Fruit fly (Drosophila melanogaster) whole organism, embryonic: Measurements from ENCODE around the gene mRpL10.

Experiments
- Ada2b ChIP-seq: fragments of 200-800 bp; sonication (Bioruptor generic); IDR thresholded peaks from 2 replicates; pipeline ENCODE4 v1.3.6; 2022; ENCODE audit warnings: missing biosample characterization, missing genetic modification characterization
- Atf3 ChIP-seq: fragments of 200-800 bp; sonication (Bioruptor generic); optimal IDR thresholded peaks from 3 replicates; lab custom pipeline; 2016; ENCODE audit warnings: missing biosample characterization, missing genetic modification characterization
- CG11723 ChIP-seq: fragments of 200-800 bp; sonication (Bioruptor generic); optimal IDR thresholded peaks from 2 replicates; lab custom pipeline; 2017; ENCODE audit warnings: missing biosample characterization, mild to moderate bottlenecking, missing genetic modification characterization
- CG12659 ChIP-seq: fragments of 200-800 bp; sonication (Bioruptor generic); optimal IDR thresholded peaks from 3 replicates; lab custom pipeline; 2017; ENCODE audit warnings: mild to moderate bottlenecking, missing biosample characterization, missing genetic modification reagents, missing genetic modification characterization
- CG12769 ChIP-seq: fragments of 200-800 bp; sonication (Bioruptor generic); optimal IDR thresholded peaks from 2 replicates; lab custom pipeline; 2019; ENCODE audit warnings: missing biosample characterization, mild to moderate bottlenecking, missing genetic modification characterization, moderate library complexity
- CG15073 ChIP-seq: fragments of 200-800 bp; sonication (Bioruptor generic); optimal IDR thresholded peaks from 2 replicates; lab custom pipeline; 2016; ENCODE audit warnings: missing biosample characterization, missing genetic modification characterization
- CG16863 ChIP-seq: fragments of 200-800 bp; sonication (Bioruptor generic); optimal IDR thresholded peaks from 3 replicates; lab custom pipeline; 2016; ENCODE audit warnings: missing biosample characterization, missing genetic modification characterization
- CG17912 ChIP-seq: fragments of 200-800 bp; sonication (Bioruptor generic); optimal IDR thresholded peaks from 2 replicates; lab custom pipeline; 2018; ENCODE audit warnings: missing biosample characterization, mild to moderate bottlenecking, missing genetic modification characterization
- CG2875 ChIP-seq: fragments of 200-800 bp; sonication (Bioruptor generic); optimal IDR thresholded peaks from 2 replicates; lab custom pipeline; 2017; ENCODE audit warnings: missing biosample characterization, mild to moderate bottlenecking, missing genetic modification characterization, missing genetic modification reagents
- CG34422 ChIP-seq: fragments of 200-800 bp; sonication (Bioruptor generic); IDR thresholded peaks from 3 replicates; pipeline ENCODE4 v1.3.6; 2022; ENCODE audit warnings: missing biosample characterization, missing genetic modification characterization
- CG3847 ChIP-seq: fragments of 200-800 bp; sonication (Bioruptor generic); IDR thresholded peaks from 2 replicates; pipeline ENCODE4 v1.3.6; 2022; ENCODE audit warnings: missing biosample characterization, missing genetic modification characterization
- CG4707 ChIP-seq: fragments of 200-800 bp; sonication (Bioruptor generic); optimal IDR thresholded peaks from 2 replicates; lab custom pipeline; 2018; ENCODE audit warnings: missing biosample characterization, mild to moderate bottlenecking, missing genetic modification characterization, moderate library complexity
- CG5245 ChIP-seq: fragments of 200-800 bp; sonication (Bioruptor generic); optimal IDR thresholded peaks from 3 replicates; lab custom pipeline; 2016; ENCODE audit warnings: missing biosample characterization, missing genetic modification characterization
- CG9797 ChIP-seq: fragments of 200-800 bp; sonication (Bioruptor generic); optimal IDR thresholded peaks from 3 replicates; lab custom pipeline; 2018; ENCODE audit warnings: missing biosample characterization, mild to moderate bottlenecking, missing genetic modification characterization
- CTCF ChIP-seq: fragments of 200-800 bp; sonication (Bioruptor generic); optimal IDR thresholded peaks from 2 replicates; lab custom pipeline; 2017; ENCODE audit warnings: missing biosample characterization, mild to moderate bottlenecking, missing genetic modification characterization, moderate library complexity
- Deaf1 ChIP-seq: fragments of 200-800 bp; optimal IDR thresholded peaks from 3 replicates; lab custom pipeline; 2019; ENCODE audit warnings: missing biosample characterization, mild to moderate bottlenecking, missing genetic modification characterization, moderate library complexity
- Dref ChIP-seq: fragments of 200-800 bp; sonication (Bioruptor generic); IDR thresholded peaks from 2 replicates; pipeline ENCODE4 v1.3.6; 2022; ENCODE audit warnings: missing biosample characterization, missing genetic modification characterization
- E2f2 ChIP-seq: fragments of 200-800 bp; sonication (Bioruptor generic); IDR thresholded peaks from 2 replicates; pipeline ENCODE4 v1.3.6; 2022; ENCODE audit warnings: missing biosample characterization, missing genetic modification characterization
- ERR ChIP-seq: fragments of 200-800 bp; sonication (Bioruptor generic); optimal IDR thresholded peaks from 2 replicates; lab custom pipeline; 2016; ENCODE audit warnings: missing biosample characterization, missing genetic modification characterization
- Hmr ChIP-seq: fragments of 200-800 bp; sonication (Bioruptor generic); optimal IDR thresholded peaks from 3 replicates; lab custom pipeline; 2017; ENCODE audit warnings: mild to moderate bottlenecking, missing biosample characterization, missing genetic modification reagents, missing genetic modification characterization
- Hsf ChIP-seq: fragments of 200-800 bp; sonication (Bioruptor generic); optimal IDR thresholded peaks from 3 replicates; lab custom pipeline; 2016; ENCODE audit warnings: missing biosample characterization, missing genetic modification characterization
- Lpt ChIP-seq: fragments of >200 bp; optimal IDR thresholded peaks from 2 replicates; lab custom pipeline; 2018; ENCODE audit warnings: missing biosample characterization, missing genetic modification characterization
- Mes4 ChIP-seq: fragments of 200-800 bp; sonication (Bioruptor generic); optimal IDR thresholded peaks from 2 replicates; lab custom pipeline; 2016; ENCODE audit warnings: missing biosample characterization, missing genetic modification characterization
- NC2α ChIP-seq: fragments of 200-800 bp; sonication (Bioruptor generic); optimal IDR thresholded peaks from 2 replicates; lab custom pipeline; 2016; ENCODE audit warnings: missing biosample characterization, missing genetic modification characterization
- NFAT ChIP-seq: fragments of 200-800 bp; sonication (Bioruptor generic); IDR thresholded peaks from 2 replicates; pipeline ENCODE4 v1.3.6; 2022; ENCODE audit warnings: missing biosample characterization, missing genetic modification characterization
- Opbp ChIP-seq: fragments of 200-800 bp; sonication (Bioruptor generic); IDR thresholded peaks from 3 replicates; pipeline ENCODE4 v1.3.6; 2022; ENCODE audit warnings: missing biosample characterization, missing genetic modification characterization; ENCODE audit not compliant: partially characterized antibody
- Side ChIP-seq: fragments of 200-800 bp; sonication (Bioruptor generic); optimal IDR thresholded peaks from 2 replicates; lab custom pipeline; 2016; ENCODE audit warnings: missing biosample characterization, missing genetic modification characterization
- Six4 ChIP-seq: fragments of 200-800 bp; sonication (Bioruptor generic); optimal IDR thresholded peaks from 2 replicates; lab custom pipeline; 2016; ENCODE audit warnings: missing biosample characterization, missing genetic modification characterization
- Sox102F ChIP-seq: fragments of 200-800 bp; sonication (Bioruptor generic); optimal IDR thresholded peaks from 2 replicates; lab custom pipeline; 2018; ENCODE audit warnings: missing biosample characterization, mild to moderate bottlenecking, missing genetic modification characterization, moderate library complexity
- ac ChIP-seq: fragments of 200-800 bp; sonication (Bioruptor generic); optimal IDR thresholded peaks from 3 replicates; lab custom pipeline; 2017; ENCODE audit warnings: missing biosample characterization, mild to moderate bottlenecking, missing genetic modification characterization
- al ChIP-seq: fragments of 200-800 bp; sonication (Bioruptor generic); IDR thresholded peaks from 2 replicates; pipeline ENCODE4 v1.3.6; 2022; ENCODE audit warnings: missing biosample characterization, missing genetic modification characterization
- ap ChIP-seq: fragments of 200-800 bp; sonication (Bioruptor generic); IDR thresholded peaks from 2 replicates; pipeline ENCODE4 v1.3.6; 2022; ENCODE audit warnings: missing biosample characterization, missing genetic modification characterization
- bbx ChIP-seq: fragments of 200-800 bp; sonication (Bioruptor generic); IDR thresholded peaks from 2 replicates; pipeline ENCODE4 v1.3.6; 2022; ENCODE audit warnings: missing biosample characterization, missing genetic modification characterization; ENCODE audit not compliant: partially characterized antibody
- cg ChIP-seq: fragments of 200-800 bp; sonication (Bioruptor generic); optimal IDR thresholded peaks from 3 replicates; lab custom pipeline; 2019; ENCODE audit warnings: missing biosample characterization, mild to moderate bottlenecking, missing genetic modification characterization, moderate library complexity
- croc ChIP-seq: fragments of 200-800 bp; sonication (Bioruptor generic); conservative IDR thresholded peaks from 3 replicates; pipeline ENCODE4 v1.3.6; 2022; ENCODE audit warnings: missing biosample characterization, missing genetic modification characterization
- danr ChIP-seq: fragments of 200-800 bp; sonication (Bioruptor generic); IDR thresholded peaks from 2 replicates; pipeline ENCODE4 v1.3.6; 2022; ENCODE audit warnings: missing biosample characterization, missing genetic modification characterization
- disco-r ChIP-seq: fragments of 200-800 bp; sonication (Bioruptor generic); optimal IDR thresholded peaks from 2 replicates; lab custom pipeline; 2016; ENCODE audit warnings: missing biosample characterization, missing genetic modification characterization
- dm ChIP-seq: fragments of 200-800 bp; sonication (Bioruptor generic); optimal IDR thresholded peaks from 3 replicates; lab custom pipeline; 2016; ENCODE audit warnings: missing biosample characterization, missing genetic modification characterization
- ems ChIP-seq: fragments of 200-800 bp; sonication (Bioruptor generic); optimal IDR thresholded peaks from 3 replicates; lab custom pipeline; 2016; ENCODE audit warnings: missing biosample characterization, missing genetic modification characterization
- gsb ChIP-seq: fragments of 200-800 bp; sonication (Bioruptor generic); IDR thresholded peaks from 2 replicates; pipeline ENCODE4 v1.3.6; 2022; ENCODE audit warnings: missing biosample characterization, missing genetic modification characterization
- jigr1 ChIP-seq: fragments of 200-800 bp; sonication (Bioruptor generic); IDR thresholded peaks from 3 replicates; pipeline ENCODE4 v1.3.6; 2022; ENCODE audit warnings: missing biosample characterization, missing genetic modification characterization
- jumu ChIP-seq: fragments of 200-800 bp; sonication (Bioruptor generic); optimal IDR thresholded peaks from 3 replicates; lab custom pipeline; 2016; ENCODE audit warnings: missing biosample characterization, missing genetic modification characterization
- org-1 ChIP-seq: fragments of 200-800 bp; sonication (Bioruptor generic); optimal IDR thresholded peaks from 2 replicates; lab custom pipeline; 2017; ENCODE audit warnings: missing biosample characterization, missing genetic modification characterization
- pros ChIP-seq: fragments of 200-800 bp; sonication (Bioruptor generic); optimal IDR thresholded peaks from 3 replicates; lab custom pipeline; 2019; ENCODE audit warnings: missing biosample characterization, mild to moderate bottlenecking, missing genetic modification characterization, moderate library complexity
- psq ChIP-seq: fragments of 200-800 bp; sonication (Bioruptor generic); optimal IDR thresholded peaks from 2 replicates; lab custom pipeline; 2017; ENCODE audit warnings: missing biosample characterization, missing genetic modification characterization
- scrt ChIP-seq: fragments of 200-800 bp; sonication (Bioruptor generic); optimal IDR thresholded peaks from 2 replicates; lab custom pipeline; 2018; ENCODE audit warnings: missing biosample characterization, mild to moderate bottlenecking, missing genetic modification characterization, moderate library complexity
- sqz ChIP-seq: fragments of 200-800 bp; sonication (Bioruptor generic); optimal IDR thresholded peaks from 3 replicates; lab custom pipeline; 2018; ENCODE audit warnings: missing biosample characterization, mild to moderate bottlenecking, missing genetic modification characterization
- sr ChIP-seq: fragments of 200-800 bp; sonication (Bioruptor generic); IDR thresholded peaks from 3 replicates; pipeline ENCODE4 v1.3.6; 2022; ENCODE audit warnings: missing biosample characterization, missing genetic modification characterization
- stc ChIP-seq: fragments of 200-800 bp; sonication (Bioruptor generic); IDR thresholded peaks from 2 replicates; pipeline ENCODE4 v1.3.6; 2022; ENCODE audit warnings: missing biosample characterization, missing genetic modification characterization
- tio ChIP-seq: fragments of 200-800 bp; sonication (Bioruptor generic); optimal IDR thresholded peaks from 2 replicates; lab custom pipeline; 2017; ENCODE audit warnings: missing biosample characterization, missing genetic modification characterization, inconsistent platforms
- unc-4 ChIP-seq: fragments of 200-800 bp; sonication (Bioruptor generic); IDR thresholded peaks from 2 replicates; pipeline ENCODE4 v1.3.6; 2022; ENCODE audit warnings: missing biosample characterization, missing genetic modification characterization; ENCODE audit not compliant: partially characterized antibody
- zen2 ChIP-seq: fragments of 200-800 bp; sonication (Bioruptor generic); IDR thresholded peaks from 3 replicates; pipeline ENCODE4 v1.3.6; 2022; ENCODE audit warnings: missing biosample characterization, missing genetic modification characterization; ENCODE audit not compliant: partially characterized antibody

Gene mRpL10

dm6 chr2L:207129-207813, 3.7 kb downstream of the mRpL10 start, which contains the start of the genes Tbc1d15-17 and CG11617 (continued):
- no peak for TF ChIP-seq ems (GFP tag; lab: Kevin White, UChicago)
- TF ChIP-seq zen2 (GFP tag; lab: Robert Waterston, UW) = no peak
- TF ChIP-seq NC2α (GFP tag; lab: Kevin White, UChicago) = no peak
- no peak for TF ChIP-seq scrt (GFP tag; lab: Kevin White, UChicago)
- TF ChIP-seq Hmr (GFP tag; lab: Kevin White, UChicago) = peak; percentile 69
- peak; percentile 27 for TF ChIP-seq disco-r (GFP tag; lab: Kevin White, UChicago)
- TF ChIP-seq al (GFP tag; lab: Robert Waterston, UW) = no peak
- TF ChIP-seq org-1 (GFP tag; lab: Kevin White, UChicago) = no peak
- TF ChIP-seq pros = no peak
- no peak for TF ChIP-seq Hsf (GFP tag; lab: Kevin White, UChicago)
- no peak for TF ChIP-seq Deaf1 (tag; lab: Kevin White, UChicago)
- TF ChIP-seq sqz (GFP tag; lab: Kevin White, UChicago) = no peak
- TF ChIP-seq stc (GFP tag; lab: Robert Waterston, UW) = no peak
- TF ChIP-seq Sox102F (GFP tag; lab: Kevin White, UChicago) = no peak
- TF ChIP-seq psq (GFP tag; lab: Kevin White, UChicago) = no peak
- TF ChIP-seq CG15073 (GFP tag; lab: Kevin White, UChicago) = no peak
- no peak for TF ChIP-seq sr (GFP tag; lab: Robert Waterston, UW)
- no peak for TF ChIP-seq CG5245 (GFP tag; lab: Kevin White, UChicago)
- TF ChIP-seq E2f2 (GFP tag; lab: Robert Waterston, UW) = peak; percentile 62
- TF ChIP-seq Opbp (GFP tag; lab: Robert Waterston, UW) = peak; percentile 60
- no peak for TF ChIP-seq gsb (GFP tag; lab: Robert Waterston, UW)
- no peak for TF ChIP-seq tio
- TF ChIP-seq Dref (GFP tag; lab: Robert Waterston, UW) = peak; percentile 46
- TF ChIP-seq CG2875 (GFP tag; lab: Kevin White, UChicago) = no peak
- no peak for TF ChIP-seq CG17912 (GFP tag; lab: Kevin White, UChicago)
- peak; percentile 88 for TF ChIP-seq CG3847 (GFP tag; lab: Robert Waterston, UW)
- TF ChIP-seq danr (GFP tag; lab: Robert Waterston, UW) = no peak
- no peak for TF ChIP-seq Side (GFP tag; lab: Kevin White, UChicago)
- TF ChIP-seq CG9797 (GFP tag; lab: Kevin White, UChicago) = peak; percentile 80
- no peak for TF ChIP-seq jumu (GFP tag; lab: Kevin White, UChicago)
- TF ChIP-seq CG11723 (GFP tag; lab: Kevin White, UChicago) = no peak
- TF ChIP-seq cg = no peak
- peak; percentile 64; the same call in 1 of the 3 replicates for TF ChIP-seq CG34422 (GFP tag; lab: Robert Waterston, UW)
- TF ChIP-seq unc-4 (GFP tag; lab: Robert Waterston, UW) = peak; percentile 56
- no peak for TF ChIP-seq Lpt (GFP tag; lab: Kevin White, UChicago)
- TF ChIP-seq Mes4 (GFP tag; lab: Kevin White, UChicago) = no peak
- no peak for TF ChIP-seq Six4 (GFP tag; lab: Kevin White, UChicago)
- TF ChIP-seq ERR (GFP tag; lab: Kevin White, UChicago) = no peak
- 0 out of 2 replicates have a peak, but pooled peaks have one; percentile 38 for TF ChIP-seq bbx (GFP tag; lab: Robert Waterston, UW)
- TF ChIP-seq ac (GFP tag; lab: Kevin White, UChicago) = no peak
- no peak for TF ChIP-seq Ada2b (GFP tag; lab: Robert Waterston, UW)
- no peak for TF ChIP-seq Atf3 (GFP tag; lab: Kevin White, UChicago)
- no peak for TF ChIP-seq croc
- peak; percentile 84 for TF ChIP-seq CG12659
- peak; percentile 62 for TF ChIP-seq dm
- TF ChIP-seq CTCF (GFP tag; lab: Kevin White, UChicago) = peak; percentile 71
- no peak for TF ChIP-seq CG12769
- TF ChIP-seq NFAT (GFP tag; lab: Robert Waterston, UW) = peak; percentile 16; the same call in 1 of the 2 replicates
- TF ChIP-seq CG16863 (GFP tag; lab: Kevin White, UChicago) = no peak
- no peak for TF ChIP-seq ap (GFP tag; lab: Robert Waterston, UW)
- TF ChIP-seq CG4707 (GFP tag; lab: Kevin White, UChicago) = no peak
- no peak for TF ChIP-seq jigr1 (GFP tag; lab: Robert Waterston, UW)
